Worm (Caenorhabditis elegans): ENCODE measurements around the gene pccb-1.
A peak's percentile ranks its signal among the peaks of the same experiment; 100 is the strongest.

pccb-1 gene

DNA sequence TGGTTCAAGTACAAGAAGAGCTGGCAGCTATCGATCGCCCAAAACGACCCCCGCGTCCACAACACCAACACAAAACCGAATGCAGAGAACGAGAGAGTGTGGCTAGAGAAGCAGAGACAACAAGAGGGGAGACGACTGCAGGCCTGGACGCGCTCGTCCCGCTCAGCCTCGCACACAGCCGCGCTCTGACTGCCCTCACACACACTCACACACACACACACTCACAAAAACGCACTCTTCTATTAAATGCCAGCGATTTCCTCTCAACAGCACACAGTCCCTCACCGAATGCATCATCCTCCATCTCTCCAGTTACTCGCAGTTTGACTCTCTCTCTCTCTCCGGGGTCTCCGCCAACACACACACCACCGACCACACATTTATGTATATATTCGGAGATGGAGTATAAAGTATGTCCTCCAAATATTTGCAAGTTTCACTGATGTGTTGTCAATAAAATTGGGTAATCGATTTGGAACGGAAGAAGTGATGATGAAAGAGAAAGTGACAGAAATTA is 38.3 kb downstream of the pccb-1 start:
- TF ChIP-seq sma-9 (GFP tag; optimal IDR thresholded peaks at IDR 0.05), result peak; percentile 87
- TF ChIP-seq sma-9 (tag; optimal IDR thresholded peaks at IDR 0.05), result no peak
- TF ChIP-seq egl-27 (tag; optimal IDR thresholded peaks at IDR 0.05), result peak; percentile 95
- TF ChIP-seq sem-4 (tag; optimal IDR thresholded peaks at IDR 0.05), result peak; percentile 92
- TF ChIP-seq lin-11 (tag; optimal IDR thresholded peaks at IDR 0.05), result peak; percentile 91
- peak; percentile 92 for TF ChIP-seq unc-39 (tag; optimal IDR thresholded peaks at IDR 0.05)
- TF ChIP-seq fos-1 (tag; optimal IDR thresholded peaks at IDR 0.05), result peak; percentile 97
- peak; percentile 77 for TF ChIP-seq ceh-16 (tag; optimal IDR thresholded peaks at IDR 0.05)
- TF ChIP-seq crh-2 (tag; optimal IDR thresholded peaks at IDR 0.05), result peak; percentile 96
- no peak for TF ChIP-seq ZK546.5 (tag; optimal IDR thresholded peaks at IDR 0.05)
- peak; percentile 91 for TF ChIP-seq zag-1 (tag; optimal IDR thresholded peaks at IDR 0.05)
- peak; percentile 55 for TF ChIP-seq ceh-82 (tag; optimal IDR thresholded peaks at IDR 0.05)
- peak; percentile 9 for TF ChIP-seq nhr-77 (tag; optimal IDR thresholded peaks at IDR 0.05)
- peak; percentile 93 for TF ChIP-seq nhr-25 (tag; optimal IDR thresholded peaks at IDR 0.05)
- TF ChIP-seq nhr-23 (tag; optimal IDR thresholded peaks at IDR 0.05), result no peak
- TF ChIP-seq nhr-6 (tag; optimal IDR thresholded peaks at IDR 0.05), result peak; percentile 91
- TF ChIP-seq nhr-129 (tag; optimal IDR thresholded peaks at IDR 0.05), result peak; percentile 98
- TF ChIP-seq F13H6.1 (tag; optimal IDR thresholded peaks at IDR 0.05), result peak; percentile 98
- TF ChIP-seq gmeb-1 (tag; optimal IDR thresholded peaks at IDR 0.05), result peak; percentile 56
- no peak for TF ChIP-seq nhr-10 (tag; optimal IDR thresholded peaks at IDR 0.05)
- no peak for TF ChIP-seq ztf-1 (GFP tag; conservative IDR thresholded peaks at IDR 0.05)
- TF ChIP-seq blmp-1 (tag; optimal IDR thresholded peaks at IDR 0.05; ENCODE audit: insufficient read depth), result peak; percentile 90
- TF ChIP-seq ztf-11 (tag; optimal IDR thresholded peaks at IDR 0.05), result peak; percentile 9
- TF ChIP-seq mdl-1 (tag; optimal IDR thresholded peaks at IDR 0.05), result peak; percentile 67 to 87
- TF ChIP-seq R02D3.7 (tag; optimal IDR thresholded peaks at IDR 0.05), result no peak
- TF ChIP-seq lin-39 (tag; optimal IDR thresholded peaks at IDR 0.05), result peak; percentile 71
- no peak for TF ChIP-seq mbf-1 (tag; optimal IDR thresholded peaks at IDR 0.05)
- peak; percentile 95 for TF ChIP-seq C34F6.9 (tag; optimal IDR thresholded peaks at IDR 0.05)
- TF ChIP-seq nhr-237 (tag; optimal IDR thresholded peaks at IDR 0.05), result peak; percentile 21
- TF ChIP-seq mab-5 (tag; optimal IDR thresholded peaks at IDR 0.05), result peak; percentile 85
- peak; percentile 82 for TF ChIP-seq snpc-4 (tag; optimal IDR thresholded peaks at IDR 0.05)
- peak; percentile 10 for TF ChIP-seq ama-1 (optimal IDR thresholded peaks at IDR 0.05)
- TF ChIP-seq nhr-11 (tag; optimal IDR thresholded peaks at IDR 0.05), result no peak
- peak; percentile 98 for TF ChIP-seq unc-55 (GFP tag; optimal IDR thresholded peaks at IDR 0.05)
- TF ChIP-seq dmd-4 (tag; optimal IDR thresholded peaks at IDR 0.05), result no peak
- no peak for TF ChIP-seq skn-1 (tag; optimal IDR thresholded peaks at IDR 0.05)
- TF ChIP-seq sma-3 (GFP tag; optimal IDR thresholded peaks at IDR 0.05), result peak; percentile 92
- peak; percentile 87 for TF ChIP-seq ztf-4 (tag; optimal IDR thresholded peaks at IDR 0.05)
- peak; percentile 85 for TF ChIP-seq nhr-21 (tag; optimal IDR thresholded peaks at IDR 0.05)
- peak; percentile 84 for TF ChIP-seq lin-13 (GFP tag; optimal IDR thresholded peaks at IDR 0.05)
- TF ChIP-seq lsy-2 (tag; optimal IDR thresholded peaks at IDR 0.05), result peak; percentile 78 to 88
- TF ChIP-seq Y55F3AM.14 (GFP tag; optimal IDR thresholded peaks at IDR 0.05), result peak; percentile 93
- peak; percentile 44 for TF ChIP-seq peb-1 (tag; optimal IDR thresholded peaks at IDR 0.05)

- TF ChIP-seq nhr-21 (tag; optimal IDR thresholded peaks at IDR 0.05), result peak; percentile 10
- TF ChIP-seq lin-11 (tag; optimal IDR thresholded peaks at IDR 0.05), result no peak
These were observed 45.8 kb downstream of the pccb-1 start, which contains the start of gene K10B3.1 for ce11 chrX:3135186-3135585. TSS of gene K10B3.1 (plus strand) at chrX:3135486.

Data from whole organism, L2 larva.